Worm (Caenorhabditis elegans) whole organism, midembryonic: ENCODE measurements around the gene try-11.
A peak's percentile ranks its signal among the peaks of the same experiment; 100 is the strongest.

Experiments
- T22C8.4 ChIP-seq: fragments of 200-800 bp; sonication (Bioruptor generic); IDR thresholded peaks from 2 replicates; pipeline ENCODE4 v1.3.6; 2022; ENCODE audit warnings: missing genetic modification characterization, missing compliant biosample characterization
- cog-1 ChIP-seq: sonication (generic microtip); optimal IDR thresholded peaks from 2 replicates; lab custom pipeline; 2016; ENCODE audit warnings: missing genetic modification characterization, missing compliant biosample characterization
- flt-1 ChIP-seq: fragments of 200-800 bp; sonication (Bioruptor generic); IDR thresholded peaks from 2 replicates; pipeline ENCODE4 v1.3.6; 2022; ENCODE audit warnings: missing genetic modification characterization, missing compliant biosample characterization
- klf-2 ChIP-seq: fragments of 200-800 bp; sonication (Bioruptor generic); conservative IDR thresholded peaks from 2 replicates; pipeline ENCODE4 v1.3.6; 2022; ENCODE audit warnings: missing genetic modification reagents, missing genetic modification characterization, missing compliant biosample characterization
- med-1 ChIP-seq: sonication (generic microtip); optimal IDR thresholded peaks from 2 replicates; lab custom pipeline; 2017; ENCODE audit warnings: missing genetic modification characterization, mild to moderate bottlenecking, missing compliant biosample characterization, antibody characterized with exemption, missing genetic modification reagents; ENCODE audit not compliant: insufficient read depth
- ref-1 ChIP-seq: fragments of 200-800 bp; sonication (Bioruptor generic); conservative IDR thresholded peaks from 2 replicates; pipeline ENCODE4 v1.3.6; 2022; ENCODE audit warnings: missing genetic modification reagents, missing genetic modification characterization, missing compliant biosample characterization
- tab-1 ChIP-seq: fragments of 200-800 bp; sonication (Bioruptor generic); IDR thresholded peaks from 2 replicates; pipeline ENCODE4 v1.3.6; 2022; ENCODE audit warnings: missing genetic modification characterization, missing compliant biosample characterization
- ztf-23 ChIP-seq: fragments of 200-800 bp; sonication (Bioruptor generic); IDR thresholded peaks from 2 replicates; pipeline ENCODE4 v1.3.6; 2022; ENCODE audit warnings: missing genetic modification reagents, missing genetic modification characterization, missing compliant biosample characterization
- ztf-29 ChIP-seq: fragments of 200-800 bp; sonication (Bioruptor generic); IDR thresholded peaks from 2 replicates; pipeline ENCODE4 v1.3.6; 2022; ENCODE audit warnings: missing genetic modification reagents, missing genetic modification characterization, missing compliant biosample characterization

The try-11 gene

ce11 chrV:7454236-7454635 lies 2.7 kb downstream of the try-11 start, which contains the start of gene try-8:
Gene try-8 (minus strand): TSS chrV:7454336.
- TF ChIP-seq ref-1 (GFP tag; lab: Robert Waterston, UW) (no peak), cog-1 (no peak), T22C8.4 (no peak), ztf-29 (no peak), klf-2 (no peak), tab-1 (GFP tag; lab: Robert Waterston, UW) (no peak), flt-1 (GFP tag; lab: Robert Waterston, UW) (no peak)

ce11 chrV:7455008-7455407 lies 3.5 kb downstream of the try-11 start, which contains the start of gene F25E5.2:
Gene F25E5.2 (plus strand): TSS chrV:7455308.
- TF ChIP-seq ztf-23 (GFP tag; lab: Robert Waterston, UW), result no peak
- TF ChIP-seq tab-1 (GFP tag; lab: Robert Waterston, UW), result no peak
- TF ChIP-seq cog-1, result no peak
- TF ChIP-seq ref-1 (GFP tag; lab: Robert Waterston, UW), result no peak
- TF ChIP-seq flt-1 (GFP tag; lab: Robert Waterston, UW), result no peak
- TF ChIP-seq T22C8.4, result no peak
- no peak for TF ChIP-seq med-1 (GFP tag; lab: Kevin White, UChicago)
- no peak for TF ChIP-seq klf-2
- no peak for TF ChIP-seq ztf-29

ce11 chrV:7460898-7461297 lies 9.4 kb downstream of the try-11 start, which contains the start of gene srh-92:
Gene srh-92 (minus strand): TSS chrV:7460998.
- TF ChIP-seq klf-2, result no peak
- TF ChIP-seq cog-1, result no peak
- no peak for TF ChIP-seq ref-1 (GFP tag; lab: Robert Waterston, UW)
- TF ChIP-seq med-1 (GFP tag; lab: Kevin White, UChicago), result no peak
- no peak for TF ChIP-seq T22C8.4
- TF ChIP-seq ztf-29, result no peak
- TF ChIP-seq tab-1 (GFP tag; lab: Robert Waterston, UW), result no peak
- no peak for TF ChIP-seq flt-1 (GFP tag; lab: Robert Waterston, UW)
- TF ChIP-seq ztf-23 (GFP tag; lab: Robert Waterston, UW), result no peak

ce11 chrV:7464696-7465095 lies 13.2 kb downstream of the try-11 start, which contains the start of gene srh-89:
Gene srh-89 (minus strand): TSS chrV:7464796.
- no peak for TF ChIP-seq tab-1 (GFP tag; lab: Robert Waterston, UW)
- TF ChIP-seq ztf-23 (GFP tag; lab: Robert Waterston, UW), result no peak
- TF ChIP-seq ref-1 (GFP tag; lab: Robert Waterston, UW), result no peak
- no peak for TF ChIP-seq med-1 (GFP tag; lab: Kevin White, UChicago)
- no peak for TF ChIP-seq cog-1
- no peak for TF ChIP-seq ztf-29

ce11 chrV:7465509-7465908 lies 14.0 kb downstream of the try-11 start, which contains the start of gene F25E5.1:
Gene F25E5.1 (plus strand): TSS chrV:7465884.
- peak; percentile 27 for TF ChIP-seq cog-1
- no peak for TF ChIP-seq flt-1 (GFP tag; lab: Robert Waterston, UW)
- TF ChIP-seq ref-1 (GFP tag; lab: Robert Waterston, UW), result no peak
- TF ChIP-seq ztf-29, result no peak
- no peak for TF ChIP-seq med-1 (GFP tag; lab: Kevin White, UChicago)
- TF ChIP-seq klf-2, result no peak
- TF ChIP-seq ztf-23 (GFP tag; lab: Robert Waterston, UW), result 0 out of 2 replicates have a peak, but pooled peaks have one; percentile 57
- no peak for TF ChIP-seq tab-1 (GFP tag; lab: Robert Waterston, UW)
- no peak for TF ChIP-seq T22C8.4

ce11 chrV:7472815-7473214 lies 21.3 kb downstream of the try-11 start, which contains the start of gene str-28:
Gene str-28 (minus strand): TSS chrV:7472915.
- no peak for TF ChIP-seq med-1 (GFP tag; lab: Kevin White, UChicago)
- TF ChIP-seq tab-1 (GFP tag; lab: Robert Waterston, UW), result no peak
- no peak for TF ChIP-seq ref-1 (GFP tag; lab: Robert Waterston, UW)
- no peak for TF ChIP-seq klf-2
- TF ChIP-seq T22C8.4, result no peak
- TF ChIP-seq ztf-29, result no peak
- no peak for TF ChIP-seq cog-1
- no peak for TF ChIP-seq ztf-23 (GFP tag; lab: Robert Waterston, UW)
- TF ChIP-seq flt-1 (GFP tag; lab: Robert Waterston, UW), result no peak

- TF ChIP-seq cog-1, result no peak
- no peak for TF ChIP-seq ztf-29
- no peak for TF ChIP-seq ztf-23 (GFP tag; lab: Robert Waterston, UW)
- TF ChIP-seq flt-1 (GFP tag; lab: Robert Waterston, UW), result no peak
- no peak for TF ChIP-seq med-1 (GFP tag; lab: Kevin White, UChicago)
Measured at ce11 chrV:7476766-7477165, 25.2 kb downstream of the try-11 start, which contains the start of gene srh-125. Gene srh-125 (minus strand): TSS chrV:7476866.

ce11 chrV:7478404-7478803 lies 26.9 kb downstream of the try-11 start, which contains the start of gene str-190:
Gene str-190 (minus strand): TSS chrV:7478504.
- TF ChIP-seq cog-1 (no peak), T22C8.4 (no peak), med-1 (GFP tag; lab: Kevin White, UChicago) (no peak), klf-2 (no peak), flt-1 (GFP tag; lab: Robert Waterston, UW) (no peak), ztf-29 (no peak), ztf-23 (GFP tag; lab: Robert Waterston, UW) (no peak), ref-1 (GFP tag; lab: Robert Waterston, UW) (no peak), tab-1 (GFP tag; lab: Robert Waterston, UW) (no peak)

- TF ChIP-seq ref-1 (GFP tag; lab: Robert Waterston, UW) (no peak), tab-1 (GFP tag; lab: Robert Waterston, UW) (no peak), med-1 (GFP tag; lab: Kevin White, UChicago) (no peak), klf-2 (no peak), cog-1 (no peak), ztf-29 (no peak), ztf-23 (GFP tag; lab: Robert Waterston, UW) (no peak), T22C8.4 (no peak), flt-1 (GFP tag; lab: Robert Waterston, UW) (no peak)
Measured at ce11 chrV:7480949-7481348, 29.4 kb downstream of the try-11 start, which contains the start of gene C18B10.6. Gene C18B10.6 (minus strand): TSS chrV:7481049.

ce11 chrV:7485000-7485399 lies 33.5 kb downstream of the try-11 start, which contains the start of gene srbc-8:
Gene srbc-8 (minus strand): TSS chrV:7485100.
- TF ChIP-seq cog-1 (no peak), tab-1 (GFP tag; lab: Robert Waterston, UW) (no peak), ztf-29 (no peak), ref-1 (GFP tag; lab: Robert Waterston, UW) (no peak), flt-1 (GFP tag; lab: Robert Waterston, UW) (no peak), klf-2 (no peak), ztf-23 (GFP tag; lab: Robert Waterston, UW) (no peak), T22C8.4 (no peak), med-1 (GFP tag; lab: Kevin White, UChicago) (no peak)
